Worm (Caenorhabditis elegans) whole organism, dauer: ENCODE data around the gene hse-5.

Experiments
- unc-62 ChIP-seq: sonication (generic microtip); optimal IDR thresholded peaks from 2 replicates; lab custom pipeline; 2017; ENCODE audit warnings: missing biosample characterization, missing genetic modification reagents, missing genetic modification characterization

The hse-5 gene

ce11 chrIII:4345034-4345433 is at the start of gene hse-5:
hse-5 (plus strand) TSS chrIII:4345334.
- TF ChIP-seq unc-62 (GFP tag; lab: Kevin White, UChicago): no peak

DNA sequence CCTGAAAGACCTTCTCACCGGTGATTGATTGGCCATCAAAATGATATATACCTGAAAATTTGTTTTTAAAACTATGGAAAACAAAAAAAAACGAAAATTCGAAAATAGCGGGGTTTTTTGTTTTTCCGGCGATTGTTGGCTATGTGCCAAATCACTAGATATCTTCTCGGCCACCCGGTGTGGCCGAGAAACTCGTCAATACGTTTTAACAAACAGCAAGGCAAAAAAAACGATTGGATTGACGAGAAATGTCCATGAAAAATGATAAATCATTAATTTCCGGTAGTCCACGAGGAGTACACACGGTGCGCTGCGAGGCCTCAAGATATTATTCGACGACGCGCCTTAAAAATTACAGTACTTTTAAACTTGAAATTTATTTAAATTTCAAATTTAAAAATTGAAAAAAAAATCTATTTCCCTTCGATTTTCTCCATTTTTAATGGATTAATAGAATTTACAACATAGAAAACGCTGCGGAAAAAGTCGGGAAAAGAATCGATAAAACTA is 44.1 kb upstream of the hse-5 start, which contains the start of gene R10E4.11:
TSS of gene R10E4.11 (minus strand) at position 51 of the 510 bp plus-strand sequence.
- no peak for TF ChIP-seq unc-62 (GFP tag; lab: Kevin White, UChicago)

DNA sequence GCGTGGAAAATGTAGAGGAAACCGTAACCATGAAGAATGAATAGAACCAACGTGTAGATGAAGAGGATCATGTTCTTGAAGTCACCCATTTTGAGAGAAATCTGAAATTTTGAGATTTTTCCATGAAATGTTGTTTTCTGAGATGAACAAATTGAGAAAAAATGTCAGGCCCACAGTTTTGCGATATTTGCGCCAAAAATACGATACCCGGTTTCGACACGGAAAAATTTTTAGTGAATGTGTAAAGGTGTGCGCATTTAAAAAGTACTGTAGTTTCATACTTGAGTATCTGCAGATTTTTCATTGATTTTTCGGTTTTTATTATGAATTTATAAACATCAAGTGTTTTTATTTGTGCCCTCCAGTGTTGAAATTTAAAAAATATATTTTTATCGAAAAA is 42.8 kb upstream of the hse-5 start, which contains the start of gene R10E4.9:
TSS of gene R10E4.9 (minus strand) at position 101 of the 400 bp plus-strand sequence.
- no peak for TF ChIP-seq unc-62 (GFP tag; lab: Kevin White, UChicago)

DNA sequence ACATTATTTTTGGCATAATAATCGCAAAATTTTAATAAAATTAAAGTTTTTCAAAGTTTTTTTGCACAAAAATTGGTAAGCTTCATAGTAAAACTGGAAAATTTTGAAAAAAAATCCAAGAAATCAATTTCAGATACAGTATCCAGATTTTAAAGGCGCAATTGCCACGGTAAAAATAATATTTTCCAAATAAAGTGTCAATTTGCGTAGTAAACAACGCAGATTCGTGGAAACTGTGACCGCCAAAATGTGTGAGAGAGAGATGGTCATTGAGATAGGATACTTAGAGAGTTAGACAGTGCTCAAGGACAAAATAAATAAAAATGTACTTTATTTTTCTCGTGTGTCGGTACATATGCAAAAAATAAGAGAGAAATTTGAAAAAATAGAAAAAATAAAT is 42.4 kb upstream of the hse-5 start:
- TF ChIP-seq unc-62 (GFP tag; lab: Kevin White, UChicago): no peak

- no peak for TF ChIP-seq unc-62 (GFP tag; lab: Kevin White, UChicago)
Observed at ce11 chrIII:4309303-4309702, 35.8 kb upstream of the hse-5 start.

DNA sequence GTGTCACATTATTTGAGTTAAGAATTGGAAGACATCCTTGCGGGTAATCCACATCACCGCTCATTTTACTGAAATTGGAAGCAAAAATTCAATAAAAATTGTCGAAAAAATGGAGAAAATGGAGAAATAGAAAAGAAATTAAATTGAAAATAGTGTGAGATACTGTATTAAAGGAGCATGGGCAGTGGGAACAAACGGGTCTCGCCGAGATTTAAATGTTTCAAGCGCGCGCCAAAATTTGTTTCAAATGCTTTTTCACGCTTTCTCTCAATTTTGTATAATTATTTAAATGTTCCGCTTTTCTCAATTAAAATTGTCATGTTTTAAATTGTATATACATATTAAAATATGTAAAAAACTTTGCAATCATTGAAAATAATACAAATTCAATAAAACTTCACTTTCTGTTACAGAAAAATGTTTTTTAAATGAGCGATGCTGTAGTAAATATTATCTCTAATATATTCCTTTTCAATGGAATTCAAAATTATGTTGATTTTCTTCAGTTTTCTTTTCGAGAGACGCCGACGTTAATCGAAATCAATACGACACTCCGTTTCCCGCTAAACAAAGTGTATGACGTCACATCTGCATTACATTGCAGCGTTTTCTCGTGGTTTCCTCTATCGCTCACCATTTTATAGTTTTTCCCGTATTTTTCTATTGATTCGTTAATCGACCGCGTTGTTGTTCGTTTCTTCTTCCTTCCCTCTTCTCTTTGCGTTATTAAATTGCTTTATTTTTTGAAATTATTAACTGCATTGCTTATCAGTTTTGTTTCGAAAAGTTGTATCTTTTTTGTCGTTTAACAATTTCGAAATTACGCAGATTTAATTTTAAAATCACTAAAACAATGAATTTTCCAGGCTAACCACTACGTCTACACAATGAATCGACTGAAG is 31.8 kb upstream of the hse-5 start, which contains the start of the genes evl-14 and dcn-1:
TSS of gene evl-14 (minus strand) at position 68 of the 902 bp plus-strand sequence.
TSS of gene dcn-1 (plus strand) at position 852 of the 902 bp plus-strand sequence.
- TF ChIP-seq unc-62 (GFP tag; lab: Kevin White, UChicago): no peak

DNA sequence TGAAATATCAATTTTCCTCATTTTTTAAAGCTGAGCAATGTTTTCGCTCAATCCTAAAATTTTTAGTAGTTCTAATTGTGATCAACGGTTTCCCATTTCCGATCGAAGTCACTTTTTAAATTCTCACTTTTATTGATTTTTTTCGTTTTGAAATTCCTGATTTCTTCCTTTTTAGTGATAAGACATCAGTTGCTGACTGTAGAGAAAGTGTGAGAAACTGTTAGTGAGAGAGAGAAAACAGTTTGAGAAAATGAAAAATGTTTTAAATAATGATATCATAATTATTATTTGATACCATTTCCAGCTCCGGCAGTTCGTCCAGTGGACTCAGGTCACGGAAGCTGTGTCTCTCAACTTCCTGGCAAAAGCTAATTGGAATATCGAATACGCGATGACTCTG is 30.6 kb upstream of the hse-5 start:
- TF ChIP-seq unc-62 (GFP tag; lab: Kevin White, UChicago): no peak

- TF ChIP-seq unc-62 (GFP tag; lab: Kevin White, UChicago): no peak
Observed at ce11 chrIII:4317065-4317752, 27.9 kb upstream of the hse-5 start, which contains the start of gene tag-131. tag-131 (plus strand) TSS chrIII:4317702.

DNA sequence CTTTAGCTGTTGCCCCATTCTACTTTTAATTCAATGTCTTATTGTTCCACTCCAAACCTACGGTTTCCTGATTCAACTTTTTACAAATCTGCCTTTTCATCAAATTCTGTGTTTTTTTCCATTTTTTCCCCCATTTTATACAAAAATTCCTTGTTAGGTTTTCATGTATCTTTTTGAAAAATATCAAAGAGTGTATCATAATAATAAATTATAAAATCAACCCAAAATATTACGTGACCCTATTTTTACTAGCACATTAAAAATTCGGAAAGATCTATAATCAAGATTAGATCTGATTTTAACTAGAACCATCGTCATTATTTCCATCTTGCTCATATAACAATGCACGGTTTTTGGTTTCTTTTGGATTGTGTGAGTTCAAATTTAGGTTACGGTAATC is 25.0 kb upstream of the hse-5 start, which contains the start of gene H38K22.6:
TSS of gene H38K22.6 (plus strand) at position 301 of the 400 bp plus-strand sequence.
- no peak for TF ChIP-seq unc-62 (GFP tag; lab: Kevin White, UChicago)

DNA sequence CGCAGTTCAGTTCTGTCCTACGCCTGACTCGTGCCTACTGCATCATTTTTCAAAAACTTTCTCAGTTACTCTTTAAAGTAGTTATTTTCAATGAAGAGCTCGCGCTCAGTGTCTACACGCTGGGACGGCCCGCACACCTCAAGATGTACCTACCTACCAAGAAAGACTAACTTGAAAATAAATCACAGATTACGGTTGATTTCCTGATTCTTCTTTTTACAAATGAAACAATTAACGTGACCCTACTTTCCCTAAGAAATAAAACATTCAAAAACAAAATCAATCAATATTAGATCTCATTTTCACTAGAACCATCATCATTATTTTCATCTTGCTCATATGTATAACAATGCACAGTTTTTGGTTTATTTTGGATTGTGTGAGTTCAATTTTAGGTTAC is 23.7 kb upstream of the hse-5 start, which contains the start of gene H38K22.7:
TSS of gene H38K22.7 (plus strand) at position 301 of the 400 bp plus-strand sequence.
- no peak for TF ChIP-seq unc-62 (GFP tag; lab: Kevin White, UChicago)

DNA sequence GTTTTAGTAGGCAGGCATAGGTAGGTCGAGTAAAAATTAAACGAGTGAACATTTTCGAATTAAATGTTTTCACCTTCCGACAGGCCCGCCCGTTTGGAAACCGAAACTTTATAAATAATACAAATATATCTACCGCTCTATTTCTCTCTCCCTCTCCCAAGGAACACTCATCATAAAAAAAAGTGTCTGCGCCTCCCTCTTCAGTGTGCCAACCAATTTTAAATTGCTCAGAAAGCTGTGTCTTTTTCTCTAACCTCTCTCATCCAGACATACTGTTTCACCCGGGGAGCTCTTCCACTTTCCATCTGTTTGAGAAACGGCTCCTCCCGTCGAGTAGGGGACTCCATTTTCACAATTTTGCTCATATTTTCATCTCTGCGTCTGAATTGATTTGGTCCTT is 22.0 kb upstream of the hse-5 start:
- TF ChIP-seq unc-62 (GFP tag; lab: Kevin White, UChicago): no peak

- TF ChIP-seq unc-62 (GFP tag; lab: Kevin White, UChicago): no peak
Observed at ce11 chrIII:4323859-4324258, 21.3 kb upstream of the hse-5 start, which contains the start of gene H38K22.9. H38K22.9 (plus strand) TSS chrIII:4324159.

DNA sequence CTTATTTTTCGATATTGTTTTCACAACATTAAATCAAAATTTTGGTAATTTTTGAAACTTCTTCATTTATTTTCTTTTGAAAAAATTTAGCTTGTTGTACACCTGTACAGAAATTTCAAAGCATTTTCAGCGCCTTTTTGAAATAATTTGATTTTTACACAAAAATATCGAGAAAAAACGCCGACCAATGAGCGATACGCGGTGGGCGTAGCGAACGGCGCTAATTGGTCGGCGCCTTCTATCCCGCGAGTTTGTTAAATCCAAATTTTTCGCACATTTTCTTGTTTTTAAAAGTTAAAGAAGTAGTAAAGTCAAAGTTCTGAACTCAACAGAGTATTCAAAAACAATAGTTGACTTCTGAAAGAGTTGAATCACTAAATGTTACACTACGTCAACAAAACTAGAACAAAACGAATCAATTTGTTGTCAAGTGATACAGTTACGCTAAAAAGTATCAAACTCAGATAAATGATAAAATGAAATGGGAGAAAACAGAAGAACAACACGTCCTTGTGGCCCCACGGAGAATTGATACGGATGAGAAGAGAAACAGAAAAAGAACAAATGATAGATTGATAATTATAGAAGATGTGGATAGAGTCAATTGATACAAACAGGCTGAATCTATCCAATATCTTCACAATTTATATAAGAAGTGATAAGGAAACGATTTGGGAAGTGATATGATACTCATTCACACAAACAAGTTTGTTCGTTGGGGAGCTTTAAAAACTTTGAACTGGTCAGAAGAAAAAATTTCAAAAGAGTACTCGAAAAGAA is 16.7 kb upstream of the hse-5 start:
- no peak for TF ChIP-seq unc-62 (GFP tag; lab: Kevin White, UChicago)

ce11 chrIII:4330984-4331383 is 14.2 kb upstream of the hse-5 start, which contains the start of gene gly-6:
gly-6 (minus strand) TSS chrIII:4331228.
- no peak for TF ChIP-seq unc-62 (GFP tag; lab: Kevin White, UChicago)
